Worm (Caenorhabditis elegans): ENCODE results near the gene npr-40.
A peak's percentile ranks its signal among the peaks of the same experiment; 100 is the strongest.

The npr-40 gene

ce11 chrX:14894380-14894779 is 24.3 kb upstream of the npr-40 start (continued):
- TF ChIP-seq mdl-1 (tag; optimal IDR thresholded peaks at IDR 0.05) (peak in 1 of 2 experiments; percentile 37), grh-1 (GFP tag; IDR thresholded peaks at IDR 0.05) (no peak), lin-39 (tag; optimal IDR thresholded peaks at IDR 0.05) (no peak), unc-86 (tag; optimal IDR thresholded peaks at IDR 0.05) (no peak), sup-37 (GFP tag; optimal IDR thresholded peaks at IDR 0.05) (no peak), lin-14 (GFP tag; optimal IDR thresholded peaks at IDR 0.05) (peak; percentile 46), lin-15B (tag; optimal IDR thresholded peaks at IDR 0.05) (no peak), rnt-1 (tag; optimal IDR thresholded peaks at IDR 0.05) (no peak), F16B12.6 (tag; optimal IDR thresholded peaks at IDR 0.05) (no peak)

- TF ChIP-seq snpc-4 (tag; optimal IDR thresholded peaks at IDR 0.05) (no peak), ztf-11 (tag; optimal IDR thresholded peaks at IDR 0.05) (no peak), lsy-2 (tag; optimal IDR thresholded peaks at IDR 0.05) (no peak), aly-2 (tag; optimal IDR thresholded peaks at IDR 0.05) (no peak), irx-1 (tag; optimal IDR thresholded peaks at IDR 0.05) (no peak)
Observed at ce11 chrX:14894845-14895244, 23.8 kb upstream of the npr-40 start, which contains the start of gene nac-1. Gene nac-1, plus strand, starts transcription at chrX:14895145.

ce11 chrX:14897192-14897591 is 21.4 kb upstream of the npr-40 start:
- TF ChIP-seq nhr-237 (tag; optimal IDR thresholded peaks at IDR 0.05), result no peak
- TF ChIP-seq snpc-4 (tag; optimal IDR thresholded peaks at IDR 0.05), result peak; percentile 49
- no peak for TF ChIP-seq efl-1 (optimal IDR thresholded peaks at IDR 0.05)
- TF ChIP-seq efl-1 (GFP tag; optimal IDR thresholded peaks at IDR 0.05 in 1 of 2), result peak in 1 of 2 experiments; percentile 3

- TF ChIP-seq sup-37 (GFP tag; optimal IDR thresholded peaks at IDR 0.05) (no peak), ces-1 (GFP tag; optimal IDR thresholded peaks at IDR 0.05) (no peak), mep-1 (tag; optimal IDR thresholded peaks at IDR 0.05) (no peak), tbx-2 (tag; optimal IDR thresholded peaks at IDR 0.05) (no peak), sptf-1 (tag; optimal IDR thresholded peaks at IDR 0.05) (no peak), blmp-1 (tag; optimal IDR thresholded peaks at IDR 0.05) (peak; percentile 6), zip-4 (GFP tag; optimal IDR thresholded peaks at IDR 0.05) (no peak)
Observed at ce11 chrX:14898205-14898604, 20.4 kb upstream of the npr-40 start, which contains the start of gene lips-8. Gene lips-8, plus strand, starts transcription at chrX:14898505.

- TF ChIP-seq Y116A8C.19 (tag; optimal IDR thresholded peaks at IDR 0.05; ENCODE audit: borderline replicate concordance), result no peak
- TF ChIP-seq elt-3 (tag; optimal IDR thresholded peaks at IDR 0.05), result peak in 1 of 6 experiments; percentile 54
- no peak for TF ChIP-seq nhr-11 (tag; optimal IDR thresholded peaks at IDR 0.05)
Observed at ce11 chrX:14900487-14900886, 18.2 kb upstream of the npr-40 start.

- no peak for TF ChIP-seq nhr-85 (tag)
- TF ChIP-seq elt-3 (tag; optimal IDR thresholded peaks at IDR 0.05), result peak in 4 of 6 experiments; percentile 7 to 49 (median 24)
- TF ChIP-seq zag-1 (tag; optimal IDR thresholded peaks at IDR 0.05), result no peak
- peak; percentile 32 for TF ChIP-seq blmp-1 (tag; optimal IDR thresholded peaks at IDR 0.05)
- TF ChIP-seq ama-1 (optimal IDR thresholded peaks at IDR 0.05), result no peak
- no peak for TF ChIP-seq lin-14 (GFP tag; optimal IDR thresholded peaks at IDR 0.05)
Observed at ce11 chrX:14903424-14903823, 15.2 kb upstream of the npr-40 start.

ce11 chrX:14905161-14905560 is 13.5 kb upstream of the npr-40 start, which contains the start of gene hex-5:
Gene hex-5, minus strand, starts transcription at chrX:14905261.
- no peak for TF ChIP-seq nhr-76 (tag; optimal IDR thresholded peaks at IDR 0.05)
- no peak for TF ChIP-seq lir-3 (tag; optimal IDR thresholded peaks at IDR 0.05; ENCODE audit: poor library complexity)

Measured in whole organism, L1 larva.